Worm (Caenorhabditis elegans): ENCODE data around the gene srh-166.
"Not testable (repeated sequence)": the region's sequence is repeated elsewhere in the genome, so short reads cannot be mapped to it uniquely, and the experiment has no call there.

The srh-166 gene

ce11 chrV:20518927-20519326, 6.7 kb downstream of the srh-166 start, which contains the start of gene Y38H6C.25:
Y38H6C.25 (plus strand) TSS chrV:20519227.
- TF ChIP-seq sptf-1 (tag; optimal IDR thresholded peaks at IDR 0.05) (no peak), nhr-90 (tag; optimal IDR thresholded peaks at IDR 0.05; ENCODE audit: poor library complexity) (no peak), snu-23 (GFP tag; optimal IDR thresholded peaks at IDR 0.05) (no peak), nhr-77 (tag; optimal IDR thresholded peaks at IDR 0.05) (no peak), sup-37 (GFP tag; optimal IDR thresholded peaks at IDR 0.05) (no peak), ceh-63 (GFP tag; optimal IDR thresholded peaks at IDR 0.05) (no peak)

ce11 chrV:20517005-20517404, 8.7 kb downstream of the srh-166 start:
- TF ChIP-seq lin-35 (GFP tag; optimal IDR thresholded peaks at IDR 0.05) = no peak
- TF ChIP-seq nhr-85 (tag) = peak; percentile 37
- TF ChIP-seq sox-4 (tag; optimal IDR thresholded peaks at IDR 0.05) = no peak
- no peak for TF ChIP-seq tbx-2 (tag; optimal IDR thresholded peaks at IDR 0.05)
- TF ChIP-seq F16B12.6 (tag; optimal IDR thresholded peaks at IDR 0.05) = no peak
- TF ChIP-seq blmp-1 (tag; optimal IDR thresholded peaks at IDR 0.05) = no peak

ce11 chrV:20514483-20514882, 11.2 kb downstream of the srh-166 start:
- peak; percentile 6 for TF ChIP-seq elt-2 (tag; optimal IDR thresholded peaks at IDR 0.05)
- no peak for TF ChIP-seq snu-23 (GFP tag; optimal IDR thresholded peaks at IDR 0.05)
- TF ChIP-seq swsn-7 (tag; optimal IDR thresholded peaks at IDR 0.05) = no peak
- no peak for TF ChIP-seq sox-4 (tag; optimal IDR thresholded peaks at IDR 0.05)
- TF ChIP-seq rnt-1 (tag; optimal IDR thresholded peaks at IDR 0.05) = no peak
- TF ChIP-seq fkh-10 (GFP tag; optimal IDR thresholded peaks at IDR 0.05) = no peak
- TF ChIP-seq efl-1 (optimal IDR thresholded peaks at IDR 0.05) = no peak
- no peak for TF ChIP-seq efl-1 (GFP tag; optimal IDR thresholded peaks at IDR 0.05 in 1 of 2)
- no peak for TF ChIP-seq lir-3 (tag; optimal IDR thresholded peaks at IDR 0.05; ENCODE audit: poor library complexity)

ce11 chrV:20513661-20514060, 12.0 kb downstream of the srh-166 start, which contains the start of gene Y38H6C.8:
Y38H6C.8 (plus strand) TSS chrV:20513961.
- not testable (repeated sequence) for TF ChIP-seq egl-13, mef-2, ztf-11 (tag; optimal IDR thresholded peaks at IDR 0.05)

- no peak for TF ChIP-seq jun-1 (tag; optimal IDR thresholded peaks at IDR 0.05)
- no peak for TF ChIP-seq efl-1 (optimal IDR thresholded peaks at IDR 0.05)
- TF ChIP-seq efl-1 (GFP tag; optimal IDR thresholded peaks at IDR 0.05 in 1 of 2) = peak in 1 of 2 experiments; percentile 52
- TF ChIP-seq sptf-1 (tag; optimal IDR thresholded peaks at IDR 0.05) = no peak
These were observed 16.2 kb downstream of the srh-166 start for ce11 chrV:20509427-20509826.

ce11 chrV:20506542-20506941, 19.1 kb downstream of the srh-166 start:
- TF ChIP-seq jun-1 (tag; optimal IDR thresholded peaks at IDR 0.05) (no peak), nhr-85 (tag) (peak; percentile 16)

ce11 chrV:20504997-20505396, 20.7 kb downstream of the srh-166 start, which contains the start of gene Y38H6C.4:
Y38H6C.4 (minus strand) TSS chrV:20505097.
- no peak for TF ChIP-seq egl-27 (tag; optimal IDR thresholded peaks at IDR 0.05)

ce11 chrV:20500405-20500804, 25.3 kb downstream of the srh-166 start, which contains the start of gene dct-14:
dct-14 (minus strand) TSS chrV:20500505.
- TF ChIP-seq fkh-8 (tag; optimal IDR thresholded peaks at IDR 0.05) (peak; percentile 14), efl-1 (optimal IDR thresholded peaks at IDR 0.05) (no peak), efl-1 (GFP tag; optimal IDR thresholded peaks at IDR 0.05 in 1 of 2) (peak in 1 of 2 experiments; percentile 1), nhr-77 (tag; optimal IDR thresholded peaks at IDR 0.05) (no peak), nhr-11 (tag; optimal IDR thresholded peaks at IDR 0.05) (no peak)
